Worm (Caenorhabditis elegans) whole organism, midembryonic: ENCODE data around the gene W07A12.4.

Experiments
- T22C8.4 ChIP-seq: fragments of 200-800 bp; sonication (Bioruptor generic); IDR thresholded peaks from 2 replicates; pipeline ENCODE4 v1.3.6; 2022; ENCODE audit warnings: missing genetic modification characterization, missing compliant biosample characterization
- cog-1 ChIP-seq: sonication (generic microtip); optimal IDR thresholded peaks from 2 replicates; lab custom pipeline; 2016; ENCODE audit warnings: missing genetic modification characterization, missing compliant biosample characterization
- flt-1 ChIP-seq: fragments of 200-800 bp; sonication (Bioruptor generic); IDR thresholded peaks from 2 replicates; pipeline ENCODE4 v1.3.6; 2022; ENCODE audit warnings: missing genetic modification characterization, missing compliant biosample characterization
- klf-2 ChIP-seq: fragments of 200-800 bp; sonication (Bioruptor generic); conservative IDR thresholded peaks from 2 replicates; pipeline ENCODE4 v1.3.6; 2022; ENCODE audit warnings: missing genetic modification reagents, missing genetic modification characterization, missing compliant biosample characterization
- med-1 ChIP-seq: sonication (generic microtip); optimal IDR thresholded peaks from 2 replicates; lab custom pipeline; 2017; ENCODE audit warnings: missing genetic modification characterization, mild to moderate bottlenecking, missing compliant biosample characterization, antibody characterized with exemption, missing genetic modification reagents; ENCODE audit not compliant: insufficient read depth
- ref-1 ChIP-seq: fragments of 200-800 bp; sonication (Bioruptor generic); conservative IDR thresholded peaks from 2 replicates; pipeline ENCODE4 v1.3.6; 2022; ENCODE audit warnings: missing genetic modification reagents, missing genetic modification characterization, missing compliant biosample characterization
- tab-1 ChIP-seq: fragments of 200-800 bp; sonication (Bioruptor generic); IDR thresholded peaks from 2 replicates; pipeline ENCODE4 v1.3.6; 2022; ENCODE audit warnings: missing genetic modification characterization, missing compliant biosample characterization
- ztf-23 ChIP-seq: fragments of 200-800 bp; sonication (Bioruptor generic); IDR thresholded peaks from 2 replicates; pipeline ENCODE4 v1.3.6; 2022; ENCODE audit warnings: missing genetic modification reagents, missing genetic modification characterization, missing compliant biosample characterization
- ztf-29 ChIP-seq: fragments of 200-800 bp; sonication (Bioruptor generic); IDR thresholded peaks from 2 replicates; pipeline ENCODE4 v1.3.6; 2022; ENCODE audit warnings: missing genetic modification reagents, missing genetic modification characterization, missing compliant biosample characterization

Gene W07A12.4

DNA sequence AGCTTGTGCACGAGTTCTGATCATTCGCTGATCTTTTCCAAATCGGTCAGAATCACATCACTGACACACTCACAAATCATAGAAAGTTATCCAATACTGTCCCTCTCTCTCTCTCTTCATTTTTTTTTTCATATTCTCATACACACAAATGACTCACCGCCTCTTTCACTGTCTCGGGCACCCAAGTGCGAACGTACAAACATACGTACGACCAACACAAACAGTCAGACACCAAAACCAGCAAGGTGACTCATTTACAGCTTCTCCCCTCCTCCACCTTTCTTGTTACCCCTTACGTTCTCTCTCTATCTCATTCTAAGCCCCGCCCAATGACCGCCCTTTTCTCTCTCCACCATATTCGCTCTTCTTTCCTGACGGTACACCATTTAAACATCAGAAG lies 19.1 kb upstream of the W07A12.4 start:
- no peak for TF ChIP-seq med-1 (GFP tag; lab: Kevin White, UChicago)
- no peak for TF ChIP-seq ztf-23
- no peak for TF ChIP-seq T22C8.4 (GFP tag; lab: Robert Waterston, UW)
- TF ChIP-seq klf-2 (GFP tag; lab: Robert Waterston, UW), result no peak
- no peak for TF ChIP-seq flt-1
- no peak for TF ChIP-seq cog-1 (tag; lab: Kevin White, UChicago)
- TF ChIP-seq tab-1 (GFP tag; lab: Robert Waterston, UW), result no peak
- no peak for TF ChIP-seq ref-1 (GFP tag; lab: Robert Waterston, UW)
- no peak for TF ChIP-seq ztf-29

ce11 chrII:9127379-9127778 lies 18.7 kb upstream of the W07A12.4 start:
- no peak for TF ChIP-seq ref-1 (GFP tag; lab: Robert Waterston, UW)
- no peak for TF ChIP-seq ztf-29
- no peak for TF ChIP-seq flt-1
- no peak for TF ChIP-seq T22C8.4 (GFP tag; lab: Robert Waterston, UW)
- no peak for TF ChIP-seq med-1 (GFP tag; lab: Kevin White, UChicago)
- no peak for TF ChIP-seq klf-2 (GFP tag; lab: Robert Waterston, UW)
- no peak for TF ChIP-seq ztf-23
- no peak for TF ChIP-seq cog-1 (tag; lab: Kevin White, UChicago)
- TF ChIP-seq tab-1 (GFP tag; lab: Robert Waterston, UW), result no peak

DNA sequence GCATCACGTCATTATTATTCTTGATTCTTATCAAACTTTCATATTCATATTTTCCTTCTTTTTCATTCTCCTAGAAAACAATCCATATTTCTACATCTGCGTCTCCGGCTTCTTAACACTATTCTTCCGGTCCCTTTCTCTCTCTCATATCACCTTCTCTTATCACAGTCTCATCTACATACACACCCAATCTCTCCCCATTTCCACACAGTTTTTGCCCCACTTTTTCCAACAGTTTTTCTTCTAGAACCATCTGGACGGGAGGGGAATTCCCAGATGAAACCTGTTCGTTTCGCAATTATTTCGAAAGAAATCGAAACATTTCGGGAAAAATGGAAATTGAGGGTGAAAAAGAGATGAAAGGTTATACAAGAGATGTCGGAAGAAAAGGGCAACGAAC lies 17.9 kb upstream of the W07A12.4 start:
- TF ChIP-seq tab-1 (GFP tag; lab: Robert Waterston, UW), result no peak
- TF ChIP-seq flt-1, result no peak
- TF ChIP-seq ref-1 (GFP tag; lab: Robert Waterston, UW), result no peak
- no peak for TF ChIP-seq med-1 (GFP tag; lab: Kevin White, UChicago)
- no peak for TF ChIP-seq T22C8.4 (GFP tag; lab: Robert Waterston, UW)
- no peak for TF ChIP-seq cog-1 (tag; lab: Kevin White, UChicago)
- no peak for TF ChIP-seq klf-2 (GFP tag; lab: Robert Waterston, UW)
- TF ChIP-seq ztf-29, result no peak
- TF ChIP-seq ztf-23, result no peak

- TF ChIP-seq ztf-29 (no peak), klf-2 (GFP tag; lab: Robert Waterston, UW) (no peak), flt-1 (no peak), ref-1 (GFP tag; lab: Robert Waterston, UW) (no peak), ztf-23 (no peak), cog-1 (tag; lab: Kevin White, UChicago) (no peak), tab-1 (GFP tag; lab: Robert Waterston, UW) (no peak), T22C8.4 (GFP tag; lab: Robert Waterston, UW) (no peak), med-1 (GFP tag; lab: Kevin White, UChicago) (no peak)
Measured at ce11 chrII:9130339-9130738, 15.7 kb upstream of the W07A12.4 start.

DNA sequence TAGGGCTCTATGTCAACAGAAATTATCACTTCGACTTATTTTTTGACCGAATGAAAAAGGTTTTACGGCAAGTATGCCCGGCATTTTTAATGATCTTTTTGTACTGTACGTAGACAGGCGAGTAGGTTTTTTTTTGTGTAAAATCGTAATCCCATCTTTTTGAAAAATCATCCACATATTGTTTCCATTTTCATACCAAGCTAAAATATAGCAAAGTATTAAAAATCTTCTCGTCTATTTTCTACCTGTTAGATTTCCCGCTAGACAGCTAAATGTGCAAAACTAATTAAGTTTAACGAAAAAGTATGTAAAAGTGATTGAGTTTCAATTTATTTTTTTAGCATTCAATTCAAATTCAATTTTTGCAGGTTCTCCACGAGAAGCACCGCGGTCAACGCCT lies 14.7 kb upstream of the W07A12.4 start, which contains the start of gene C16D2.1:
Gene C16D2.1 (plus strand): TSS at position 301 of the 400 bp plus-strand sequence.
- TF ChIP-seq ztf-29, result no peak
- TF ChIP-seq med-1 (GFP tag; lab: Kevin White, UChicago), result no peak
- no peak for TF ChIP-seq ztf-23
- no peak for TF ChIP-seq flt-1
- TF ChIP-seq ref-1 (GFP tag; lab: Robert Waterston, UW), result no peak
- no peak for TF ChIP-seq T22C8.4 (GFP tag; lab: Robert Waterston, UW)
- TF ChIP-seq cog-1 (tag; lab: Kevin White, UChicago), result no peak
- TF ChIP-seq klf-2 (GFP tag; lab: Robert Waterston, UW), result no peak
- TF ChIP-seq tab-1 (GFP tag; lab: Robert Waterston, UW), result no peak

ce11 chrII:9132338-9132737 lies 13.7 kb upstream of the W07A12.4 start:
- no peak for TF ChIP-seq ztf-23
- TF ChIP-seq ref-1 (GFP tag; lab: Robert Waterston, UW), result no peak
- no peak for TF ChIP-seq klf-2 (GFP tag; lab: Robert Waterston, UW)
- no peak for TF ChIP-seq tab-1 (GFP tag; lab: Robert Waterston, UW)
- TF ChIP-seq T22C8.4 (GFP tag; lab: Robert Waterston, UW), result no peak
- no peak for TF ChIP-seq med-1 (GFP tag; lab: Kevin White, UChicago)
- no peak for TF ChIP-seq cog-1 (tag; lab: Kevin White, UChicago)
- TF ChIP-seq ztf-29, result no peak
- TF ChIP-seq flt-1, result no peak

- no peak for TF ChIP-seq med-1 (GFP tag; lab: Kevin White, UChicago)
- no peak for TF ChIP-seq T22C8.4 (GFP tag; lab: Robert Waterston, UW)
- TF ChIP-seq ref-1 (GFP tag; lab: Robert Waterston, UW), result no peak
- no peak for TF ChIP-seq tab-1 (GFP tag; lab: Robert Waterston, UW)
- no peak for TF ChIP-seq flt-1
- no peak for TF ChIP-seq klf-2 (GFP tag; lab: Robert Waterston, UW)
- no peak for TF ChIP-seq cog-1 (tag; lab: Kevin White, UChicago)
- no peak for TF ChIP-seq ztf-23
- no peak for TF ChIP-seq ztf-29
Measured at ce11 chrII:9135878-9136277, 10.2 kb upstream of the W07A12.4 start, which contains the start of gene nlp-78. nlp-78 (plus strand) TSS chrII:9136178.

DNA sequence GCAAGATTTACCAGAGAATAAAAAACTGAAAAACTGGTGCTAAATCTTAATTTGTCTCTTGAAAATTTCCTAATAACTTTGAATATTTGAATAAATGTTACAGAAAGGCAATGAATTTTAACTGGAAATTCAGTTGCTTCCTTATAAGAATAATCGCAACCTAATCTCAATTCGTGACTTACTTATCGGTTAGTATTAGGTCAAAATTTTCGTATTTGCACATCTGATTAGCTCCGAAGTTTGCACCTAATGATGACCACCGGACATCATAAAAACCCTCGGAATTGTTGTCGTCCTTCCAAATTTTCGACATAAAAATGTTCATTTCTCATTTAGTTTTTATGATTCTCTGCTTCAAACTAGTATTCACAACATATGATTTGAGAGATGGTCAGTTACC lies 8.3 kb upstream of the W07A12.4 start, which contains the start of gene C16D2.3:
Gene C16D2.3 (plus strand): TSS at position 301 of the 400 bp plus-strand sequence.
- TF ChIP-seq ztf-23, result no peak

DNA sequence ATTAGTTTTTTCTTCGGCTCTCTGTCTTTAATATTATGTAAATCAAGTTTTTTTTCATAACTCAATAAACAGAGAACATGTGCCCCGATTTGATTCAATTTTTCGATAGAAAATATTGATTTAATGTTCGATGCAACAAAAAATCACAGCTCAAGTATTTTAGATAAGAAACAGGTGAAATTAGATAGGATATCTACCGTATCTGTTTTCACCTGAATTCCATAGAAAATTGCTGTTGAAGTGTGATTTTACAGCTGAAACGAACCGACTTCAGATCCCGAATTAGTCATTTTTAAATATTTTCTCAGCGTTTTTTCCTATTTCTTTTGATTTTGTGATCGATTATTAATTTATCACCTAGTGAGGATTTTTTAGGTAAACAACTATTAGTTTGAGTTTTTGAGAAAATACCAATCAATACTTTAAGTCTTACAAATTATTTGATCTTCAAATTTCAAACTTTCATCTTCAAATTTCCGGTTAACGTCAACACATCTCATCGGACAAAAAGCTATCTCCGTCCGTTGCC lies 6.8 kb upstream of the W07A12.4 start, which contains the start of gene Y9C2UA.1:
Gene Y9C2UA.1 (plus strand): TSS at position 479 of the 529 bp plus-strand sequence.
- no peak for TF ChIP-seq med-1 (GFP tag; lab: Kevin White, UChicago)
- TF ChIP-seq ztf-29, result no peak
- TF ChIP-seq cog-1 (tag; lab: Kevin White, UChicago), result no peak
- TF ChIP-seq T22C8.4 (GFP tag; lab: Robert Waterston, UW), result no peak
- TF ChIP-seq klf-2 (GFP tag; lab: Robert Waterston, UW), result no peak
- no peak for TF ChIP-seq ref-1 (GFP tag; lab: Robert Waterston, UW)
- no peak for TF ChIP-seq flt-1
- TF ChIP-seq tab-1 (GFP tag; lab: Robert Waterston, UW), result no peak
